Fruit fly (Drosophila melanogaster) whole organism, embryonic: ENCODE data around the gene Rh5.

ENCODE experiments used
- Atf6 ChIP-seq: fragments of 200-800 bp; sonication (Bioruptor generic); IDR thresholded peaks from 2 replicates; pipeline ENCODE4 v1.3.6; 2022; ENCODE audit warnings: missing biosample characterization, missing genetic modification characterization
- CG1024 ChIP-seq: fragments of 200-800 bp; sonication (Bioruptor generic); IDR thresholded peaks from 2 replicates; pipeline ENCODE4 v1.3.6; 2022; ENCODE audit warnings: missing biosample characterization, missing genetic modification characterization
- CG10321 ChIP-seq: fragments of 200-800 bp; sonication (Bioruptor generic); IDR thresholded peaks from 2 replicates; pipeline ENCODE4 v1.3.6; 2022; ENCODE audit warnings: missing biosample characterization, missing genetic modification characterization
- CG11085 ChIP-seq: fragments of 200-800 bp; sonication (Bioruptor generic); IDR thresholded peaks from 2 replicates; pipeline ENCODE4 v1.3.6; 2022; ENCODE audit warnings: missing biosample characterization, missing genetic modification characterization
- CG12236 ChIP-seq: fragments of 200-800 bp; sonication (Bioruptor generic); optimal IDR thresholded peaks from 2 replicates; lab custom pipeline; 2016; ENCODE audit warnings: missing biosample characterization, missing genetic modification characterization
- CG13287 ChIP-seq: fragments of 200-800 bp; sonication (Bioruptor generic); IDR thresholded peaks from 2 replicates; pipeline ENCODE4 v1.3.6; 2022; ENCODE audit warnings: missing biosample characterization, missing genetic modification characterization; ENCODE audit not compliant: partially characterized antibody
- CG13894 ChIP-seq: fragments of 200-800 bp; sonication (Bioruptor generic); optimal IDR thresholded peaks from 3 replicates; lab custom pipeline; 2018; ENCODE audit warnings: missing biosample characterization, mild to moderate bottlenecking, missing genetic modification characterization, moderate library complexity
- CG1602 ChIP-seq: fragments of 200-800 bp; sonication (Bioruptor generic); optimal IDR thresholded peaks from 3 replicates; lab custom pipeline; 2016; ENCODE audit warnings: missing biosample characterization, missing genetic modification characterization
- CG2199 ChIP-seq: fragments of 200-800 bp; sonication (Bioruptor generic); IDR thresholded peaks from 3 replicates; pipeline ENCODE4 v1.3.6; 2022; ENCODE audit warnings: missing biosample characterization, missing genetic modification characterization
- CG31388 ChIP-seq: fragments of 200-800 bp; sonication (Bioruptor generic); optimal IDR thresholded peaks from 2 replicates; lab custom pipeline; 2016; ENCODE audit warnings: missing biosample characterization, missing genetic modification characterization
- CG5180 ChIP-seq: fragments of 200-800 bp; sonication (Bioruptor generic); optimal IDR thresholded peaks from 3 replicates; lab custom pipeline; 2017; ENCODE audit warnings: missing biosample characterization, missing genetic modification characterization, mild to moderate bottlenecking, moderate library complexity, missing genetic modification reagents
- CG6272 ChIP-seq: fragments of 200-800 bp; sonication (Bioruptor generic); IDR thresholded peaks from 2 replicates; pipeline ENCODE4 v1.3.6; 2022; ENCODE audit warnings: missing biosample characterization, missing genetic modification characterization
- CG7556 ChIP-seq: fragments of 200-800 bp; sonication (Bioruptor generic); optimal IDR thresholded peaks from 2 replicates; lab custom pipeline; 2017; ENCODE audit warnings: missing biosample characterization, mild to moderate bottlenecking, missing genetic modification characterization
- CG9932 ChIP-seq: fragments of 200-800 bp; sonication (Bioruptor generic); IDR thresholded peaks from 2 replicates; pipeline ENCODE4 v1.3.6; 2022; ENCODE audit warnings: missing biosample characterization, missing genetic modification characterization
- CHES-1-like ChIP-seq: fragments of 200-800 bp; sonication (Bioruptor generic); optimal IDR thresholded peaks from 2 replicates; lab custom pipeline; 2016; ENCODE audit warnings: missing biosample characterization, missing genetic modification characterization
- GATAe ChIP-seq: fragments of 200-800 bp; sonication (Bioruptor generic); conservative IDR thresholded peaks from 2 replicates; pipeline ENCODE4 v1.3.6; 2022; ENCODE audit warnings: missing biosample characterization, missing genetic modification characterization
- HmgZ ChIP-seq: fragments of 200-800 bp; sonication (Bioruptor generic); optimal IDR thresholded peaks from 2 replicates; lab custom pipeline; 2018; ENCODE audit warnings: missing biosample characterization, mild to moderate bottlenecking, missing genetic modification characterization
- Hr78 ChIP-seq, 2 experiments: fragments of 200-800 bp in 1 of 2; fragments of >200 bp in 1 of 2; sonication (Bioruptor generic) in 1 of 2; optimal IDR thresholded peaks; 2 replicates each; lab custom pipeline; 2017 to 2019; ENCODE audit warnings: missing biosample characterization in 2 of 2, missing genetic modification characterization in 2 of 2, mild to moderate bottlenecking in 1 of 2, moderate library complexity in 1 of 2
- NFAT ChIP-seq: fragments of 200-800 bp; sonication (Bioruptor generic); IDR thresholded peaks from 2 replicates; pipeline ENCODE4 v1.3.6; 2022; ENCODE audit warnings: missing biosample characterization, missing genetic modification characterization
- Neu2 ChIP-seq: fragments of 200-800 bp; sonication (Bioruptor generic); optimal IDR thresholded peaks from 3 replicates; lab custom pipeline; 2016; ENCODE audit warnings: missing biosample characterization, missing genetic modification characterization, borderline replicate concordance
- Poxn ChIP-seq: fragments of 200-800 bp; sonication (Bioruptor generic); IDR thresholded peaks from 2 replicates; pipeline ENCODE4 v1.3.6; 2022; ENCODE audit warnings: missing biosample characterization, missing genetic modification characterization
- Ptx1 ChIP-seq: fragments of 200-800 bp; sonication (Bioruptor generic); IDR thresholded peaks from 2 replicates; pipeline ENCODE4 v1.3.6; 2022; ENCODE audit warnings: missing biosample characterization, missing genetic modification characterization
- Scr ChIP-seq: fragments of 200-800 bp; sonication (Bioruptor generic); IDR thresholded peaks from 2 replicates; pipeline ENCODE4 v1.3.6; 2022; ENCODE audit warnings: missing biosample characterization, missing genetic modification characterization; ENCODE audit not compliant: partially characterized antibody
- Ssrp ChIP-seq: fragments of 200-800 bp; sonication (Bioruptor generic); optimal IDR thresholded peaks from 2 replicates; lab custom pipeline; 2018; ENCODE audit warnings: missing biosample characterization, mild to moderate bottlenecking, missing genetic modification characterization, moderate library complexity
- Usf ChIP-seq: fragments of 200-800 bp; sonication (Bioruptor generic); optimal IDR thresholded peaks from 2 replicates; lab custom pipeline; 2017; ENCODE audit warnings: missing genotype, missing biosample characterization, missing genetic modification characterization
- abd-A ChIP-seq: fragments of 200-800 bp; sonication (Bioruptor generic); optimal IDR thresholded peaks from 3 replicates; lab custom pipeline; 2019; ENCODE audit warnings: missing biosample characterization, mild to moderate bottlenecking, missing genetic modification characterization, moderate library complexity
- ac ChIP-seq: fragments of 200-800 bp; sonication (Bioruptor generic); optimal IDR thresholded peaks from 3 replicates; lab custom pipeline; 2017; ENCODE audit warnings: missing biosample characterization, mild to moderate bottlenecking, missing genetic modification characterization
- amos ChIP-seq: fragments of 200-800 bp; sonication (Bioruptor generic); IDR thresholded peaks from 2 replicates; pipeline ENCODE4 v1.3.6; 2022; ENCODE audit warnings: missing biosample characterization, missing genetic modification characterization; ENCODE audit not compliant: partially characterized antibody
- ato ChIP-seq: fragments of 200-800 bp; sonication (Bioruptor generic); IDR thresholded peaks from 2 replicates; pipeline ENCODE4 v1.3.6; 2022; ENCODE audit warnings: missing biosample characterization, missing genetic modification characterization; ENCODE audit not compliant: partially characterized antibody
- bab2 ChIP-seq: fragments of 200-800 bp; sonication (Bioruptor generic); optimal IDR thresholded peaks from 2 replicates; lab custom pipeline; 2016; ENCODE audit warnings: missing biosample characterization, missing genetic modification characterization
- bsh ChIP-seq, 2 experiments: fragments of 200-800 bp; sonication (Bioruptor generic); optimal IDR thresholded peaks; 2 replicates each; lab custom pipeline; 2017 to 2018; ENCODE audit warnings: mild to moderate bottlenecking in 2 of 2, missing biosample characterization in 2 of 2, missing genetic modification characterization in 2 of 2, moderate library complexity in 1 of 2
- btn ChIP-seq: fragments of 200-800 bp; sonication (Bioruptor generic); optimal IDR thresholded peaks from 2 replicates; lab custom pipeline; 2016; ENCODE audit warnings: missing biosample characterization, missing genetic modification characterization
- chinmo ChIP-seq: fragments of 200-800 bp; sonication (Bioruptor generic); IDR thresholded peaks from 4 replicates; pipeline ENCODE4 v1.3.6; 2022; ENCODE audit warnings: missing biosample characterization, missing genetic modification characterization; ENCODE audit not compliant: partially characterized antibody
- ci ChIP-seq: fragments of 200-800 bp; sonication (Bioruptor generic); IDR thresholded peaks from 3 replicates; pipeline ENCODE4 v1.3.6; 2022; ENCODE audit warnings: missing biosample characterization, missing genetic modification characterization
- crol ChIP-seq: fragments of 200-800 bp; sonication (Bioruptor generic); IDR thresholded peaks from 2 replicates; pipeline ENCODE4 v1.3.6; 2022; ENCODE audit warnings: missing biosample characterization, missing genetic modification characterization
- danr ChIP-seq: fragments of 200-800 bp; sonication (Bioruptor generic); IDR thresholded peaks from 2 replicates; pipeline ENCODE4 v1.3.6; 2022; ENCODE audit warnings: missing biosample characterization, missing genetic modification characterization
- ewg ChIP-seq: fragments of 200-800 bp; sonication (Bioruptor generic); optimal IDR thresholded peaks from 3 replicates; lab custom pipeline; 2017; ENCODE audit warnings: mild to moderate bottlenecking, missing biosample characterization, missing genetic modification reagents, missing genetic modification characterization
- her ChIP-seq: fragments of 200-800 bp; sonication (Bioruptor generic); optimal IDR thresholded peaks from 2 replicates; lab custom pipeline; 2016; ENCODE audit warnings: missing biosample characterization, missing genetic modification characterization
- hkb ChIP-seq, 2 experiments: fragments of 200-800 bp in 1 of 2; fragments of >200 bp in 1 of 2; sonication (Bioruptor generic) in 1 of 2; IDR thresholded peaks in 1 of 2; optimal IDR thresholded peaks in 1 of 2; 2 replicates each; pipeline versions ENCODE4 v1.3.6 to Lab custom; 2017 to 2022; ENCODE audit warnings: missing biosample characterization in 1 of 2, missing genetic modification characterization in 1 of 2
- lilli ChIP-seq: fragments of 200-800 bp; sonication (Bioruptor generic); optimal IDR thresholded peaks from 3 replicates; lab custom pipeline; 2016; ENCODE audit warnings: missing biosample characterization, missing genetic modification characterization
- pan ChIP-seq, 4 experiments: fragments of >200 bp in 3 of 4; fragments of 200-800 bp in 1 of 4; sonication (Bioruptor generic) in 1 of 4; optimal IDR thresholded peaks in 3 of 4; IDR thresholded peaks in 1 of 4; 2 replicates each; pipeline versions ENCODE4 v1.3.6 to Lab custom; 2017 to 2022; ENCODE audit warnings: missing biosample characterization in 2 of 4, missing genetic modification characterization in 2 of 4, mixed read lengths in 1 of 4
- peb ChIP-seq: fragments of 200-800 bp; sonication (Bioruptor generic); IDR thresholded peaks from 2 replicates; pipeline ENCODE4 v1.3.6; 2022; ENCODE audit warnings: missing biosample characterization, missing genetic modification characterization
- pros ChIP-seq: fragments of 200-800 bp; sonication (Bioruptor generic); optimal IDR thresholded peaks from 3 replicates; lab custom pipeline; 2019; ENCODE audit warnings: missing biosample characterization, mild to moderate bottlenecking, missing genetic modification characterization, moderate library complexity
- stwl ChIP-seq: fragments of 200-800 bp; sonication (Bioruptor generic); optimal IDR thresholded peaks from 3 replicates; lab custom pipeline; 2018; ENCODE audit warnings: missing biosample characterization, mild to moderate bottlenecking, missing genetic modification characterization, moderate library complexity
- tgo ChIP-seq: fragments of 200-800 bp; sonication (Bioruptor generic); IDR thresholded peaks from 3 replicates; pipeline ENCODE4 v1.3.6; 2022; ENCODE audit warnings: missing biosample characterization, missing genetic modification characterization
- vnd ChIP-seq: fragments of 200-800 bp; sonication (Bioruptor generic); IDR thresholded peaks from 3 replicates; pipeline ENCODE4 v1.3.6; 2022; ENCODE audit warnings: missing biosample characterization, missing genetic modification characterization; ENCODE audit not compliant: partially characterized antibody
- wor ChIP-seq: fragments of 200-800 bp; sonication (Bioruptor generic); IDR thresholded peaks from 2 replicates; pipeline ENCODE4 v1.3.6; 2022; ENCODE audit warnings: missing biosample characterization, missing genetic modification characterization

Gene Rh5

DNA sequence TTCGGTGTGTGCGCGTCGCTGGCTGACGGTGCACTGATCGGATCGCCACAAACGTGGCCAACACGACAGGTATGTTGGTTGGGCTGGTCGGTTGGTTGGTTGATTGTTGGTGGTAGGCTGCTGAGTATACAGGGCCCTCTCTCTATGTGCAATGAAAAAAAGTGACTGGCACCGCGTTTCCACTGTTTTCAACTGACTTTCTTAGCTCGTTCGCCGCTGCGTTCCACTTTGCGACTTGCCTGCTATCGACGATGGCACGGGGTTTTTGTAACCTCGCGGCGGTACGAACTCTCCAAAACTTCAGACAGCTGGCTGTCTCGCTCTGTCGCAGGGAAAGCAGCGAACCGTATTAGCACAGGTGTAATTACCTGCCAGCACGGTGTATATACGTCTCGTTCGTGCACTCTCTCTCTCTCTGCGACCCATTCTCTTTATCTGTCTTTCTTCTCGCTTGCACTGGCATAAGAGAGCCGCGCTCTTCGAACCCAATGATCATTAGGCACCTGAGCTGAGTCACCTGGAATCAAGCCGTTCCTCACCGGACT is 37.0 kb upstream of the Rh5 start (continued):
- TF ChIP-seq crol (GFP tag; lab: Robert Waterston, UW) (peak; percentile 48), CHES-1-like (peak; percentile 10), bab2 (no peak), CG1602 (GFP tag; lab: Kevin White, UChicago) (no peak), vnd (GFP tag; lab: Robert Waterston, UW) (no peak), Atf6 (GFP tag; lab: Robert Waterston, UW) (peak; percentile 55), Ssrp (tag; lab: Kevin White, UChicago) (no peak), Scr (GFP tag; lab: Robert Waterston, UW) (peak; percentile 45), wor (GFP tag; lab: Robert Waterston, UW) (no peak), amos (GFP tag; lab: Robert Waterston, UW) (peak; percentile 43; the same call in 1 of the 2 replicates), CG12236 (GFP tag; lab: Kevin White, UChicago) (no peak), CG1024 (GFP tag; lab: Robert Waterston, UW) (peak; percentile 25; the same call in 1 of the 2 replicates), CG9932 (GFP tag; lab: Robert Waterston, UW) (peak; percentile 35; the same call in 1 of the 2 replicates), ci (GFP tag; lab: Robert Waterston, UW) (peak; percentile 77; the same call in 2 of the 3 replicates), CG7556 (GFP tag; lab: Kevin White, UChicago) (no peak), tgo (GFP tag; lab: Robert Waterston, UW) (no peak; the same call in 2 of the 3 replicates), CG10321 (GFP tag; lab: Robert Waterston, UW) (peak; percentile 97), CG11085 (0 out of 2 replicates have a peak, but pooled peaks have one; percentile 52), NFAT (GFP tag; lab: Robert Waterston, UW) (0 out of 2 replicates have a peak, but pooled peaks have one; percentile 21), danr (GFP tag; lab: Robert Waterston, UW) (no peak), CG2199 (GFP tag; lab: Robert Waterston, UW) (peak; percentile 85; the same call in 2 of the 3 replicates), pros (GFP tag; lab: Kevin White, UChicago) (peak; percentile 62), HmgZ (tag; lab: Kevin White, UChicago) (peak; percentile 69), CG31388 (GFP tag; lab: Kevin White, UChicago) (no peak), Usf (GFP tag; lab: Kevin White, UChicago) (no peak), abd-A (tag; lab: Kevin White, UChicago) (peak; percentile 64), btn (no peak), CG6272 (GFP tag; lab: Robert Waterston, UW) (no peak), ewg (GFP tag; lab: Kevin White, UChicago) (no peak), Hr78 (GFP tag; optimal IDR thresholded peaks at IDR 0.05; lab: Kevin White, UChicago) (peak in 1 of 2 experiments; percentile 50), Poxn (no peak), CG13287 (peak; percentile 33; the same call in 1 of the 2 replicates), hkb (optimal IDR thresholded peaks at IDR 0.05; lab: Kevin White, UChicago) (no peak), hkb (GFP tag; IDR thresholded peaks at IDR 0.05; lab: Robert Waterston, UW) (peak; percentile 45; the same call in 1 of the 2 replicates), peb (no peak), lilli (GFP tag; lab: Kevin White, UChicago) (peak; percentile 34), pan (optimal IDR thresholded peaks at IDR 0.05; lab: Kevin White, UChicago) (no peak), pan (GFP tag; optimal IDR thresholded peaks at IDR 0.05 in 1 of 2, IDR thresholded peaks at IDR 0.05 in 1 of 2) (peak in 1 of 2 experiments; percentile 28), her (GFP tag; lab: Kevin White, UChicago) (peak; percentile 32), ac (GFP tag; lab: Kevin White, UChicago) (peak; percentile 36), ato (GFP tag; lab: Robert Waterston, UW) (peak; percentile 7; the same call in 1 of the 2 replicates), Neu2 (GFP tag; lab: Kevin White, UChicago) (no peak), chinmo (GFP tag; lab: Robert Waterston, UW) (peak; percentile 88; the same call in 3 of the 4 replicates), bsh (GFP tag; optimal IDR thresholded peaks at IDR 0.05; lab: Kevin White, UChicago) (no peak), stwl (tag; lab: Kevin White, UChicago) (no peak), CG13894 (peak; percentile 44), GATAe (peak; percentile 54; the same call in 1 of the 2 replicates), Ptx1 (0 out of 2 replicates have a peak, but pooled peaks have one; percentile 34), CG5180 (GFP tag; lab: Kevin White, UChicago) (peak; percentile 97)
